Worm (Caenorhabditis elegans): ENCODE measurements around the gene Y17G7B.20.
A peak's percentile ranks its signal among the peaks of the same experiment; 100 is the strongest.

Gene Y17G7B.20

DNA sequence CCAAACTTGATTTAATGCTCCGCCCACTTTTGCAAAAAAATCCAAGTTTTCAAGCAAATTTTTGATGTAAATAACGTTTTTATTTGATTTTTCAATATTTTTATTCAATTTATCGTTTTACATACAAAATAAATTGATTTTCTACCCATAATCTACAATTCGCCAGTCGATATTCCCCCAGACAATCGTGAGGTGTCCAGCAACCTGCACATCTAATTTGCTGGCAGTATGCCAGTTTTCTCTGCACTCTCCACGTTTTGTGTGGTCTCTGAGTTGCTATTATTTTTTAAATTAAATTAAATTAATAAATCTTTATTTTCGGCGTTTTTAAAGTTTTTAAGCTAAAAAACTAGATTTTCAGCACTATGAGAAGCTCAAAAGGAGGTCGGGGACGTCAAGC lies 466 bp upstream of the Y17G7B.20 start (continued):
- peak; percentile 74 for TF ChIP-seq pha-4 (tag; optimal IDR thresholded peaks at IDR 0.05)
- no peak for TF ChIP-seq Y56A3A.18 (GFP tag; IDR thresholded peaks at IDR 0.05)
- no peak; the same call in 1 of the 2 replicates for TF ChIP-seq ekl-4 (GFP tag; IDR thresholded peaks at IDR 0.05)
- TF ChIP-seq fkh-3 (tag; optimal IDR thresholded peaks at IDR 0.05) = no peak
- TF ChIP-seq ccch-3 (GFP tag; optimal IDR thresholded peaks at IDR 0.05) = peak; percentile 65
- no peak for TF ChIP-seq F37B4.10 (GFP tag; IDR thresholded peaks at IDR 0.05)
- TF ChIP-seq ztf-6 (GFP tag; IDR thresholded peaks at IDR 0.05) = no peak; the same call in 1 of the 2 replicates
- no peak for TF ChIP-seq aptf-2 (GFP tag; conservative IDR thresholded peaks at IDR 0.05)
- TF ChIP-seq C17E4.6 (GFP tag; IDR thresholded peaks at IDR 0.05) = peak; percentile 71
- no peak for TF ChIP-seq gei-17 (GFP tag; optimal IDR thresholded peaks at IDR 0.05)
- TF ChIP-seq ztf-28 (GFP tag; IDR thresholded peaks at IDR 0.05) = peak; percentile 96
- TF ChIP-seq unc-62 (GFP tag; optimal IDR thresholded peaks at IDR 0.05) = no peak
- TF ChIP-seq madf-6 (GFP tag; IDR thresholded peaks at IDR 0.05) = no peak; the same call in 1 of the 2 replicates
- no peak for TF ChIP-seq mes-4 (tag; optimal IDR thresholded peaks at IDR 0.05)
- TF ChIP-seq zim-3 (tag; optimal IDR thresholded peaks at IDR 0.05) = no peak
- no peak for TF ChIP-seq lsy-27 (tag; optimal IDR thresholded peaks at IDR 0.05; ENCODE audit: borderline replicate concordance, insufficient read depth)
- no peak for TF ChIP-seq ztf-22 (GFP tag; optimal IDR thresholded peaks at IDR 0.05)
- TF ChIP-seq lir-1 (GFP tag; conservative IDR thresholded peaks at IDR 0.05) = peak; percentile 88
- TF ChIP-seq madf-8 (GFP tag; conservative IDR thresholded peaks at IDR 0.05) = peak; percentile 80
- TF ChIP-seq cebp-1 (GFP tag; IDR thresholded peaks at IDR 0.05) = no peak; the same call in none of the 2 replicates
- TF ChIP-seq cebp-1 (tag; optimal IDR thresholded peaks at IDR 0.05) = peak; percentile 58
- TF ChIP-seq hsf-1 (GFP tag; IDR thresholded peaks at IDR 0.05) = peak; percentile 83
- TF ChIP-seq Y95B8A.8 (GFP tag; IDR thresholded peaks at IDR 0.05) = peak; percentile 97
- peak; percentile 91 for TF ChIP-seq Y67H2A.10 (GFP tag; conservative IDR thresholded peaks at IDR 0.05)
- TF ChIP-seq lin-35 (GFP tag; optimal IDR thresholded peaks at IDR 0.05) = peak in 1 of 3 experiments; percentile 88
- TF ChIP-seq egl-44 (GFP tag; IDR thresholded peaks at IDR 0.05) = no peak
- TF ChIP-seq akir-1 (GFP tag; optimal IDR thresholded peaks at IDR 0.05) = no peak
- no peak for TF ChIP-seq F55B11.4 (tag; optimal IDR thresholded peaks at IDR 0.05; ENCODE audit: borderline replicate concordance, insufficient read depth)
- TF ChIP-seq F33H1.4 (GFP tag; IDR thresholded peaks at IDR 0.05) = peak; percentile 93
- TF ChIP-seq efl-1 (GFP tag; optimal IDR thresholded peaks at IDR 0.05) = peak; percentile 55
- TF ChIP-seq ztf-25 (GFP tag; IDR thresholded peaks at IDR 0.05) = no peak
- peak; percentile 87 for TF ChIP-seq snpc-1.3 (tag; optimal IDR thresholded peaks at IDR 0.05; ENCODE audit: insufficient read depth)
- TF ChIP-seq egrh-3 (GFP tag; IDR thresholded peaks at IDR 0.05) = peak; percentile 59
- TF ChIP-seq lin-26 (GFP tag; IDR thresholded peaks at IDR 0.05) = no peak
- no peak for TF ChIP-seq hlh-12 (tag; optimal IDR thresholded peaks at IDR 0.05)
- no peak for TF ChIP-seq ets-4 (GFP tag; optimal IDR thresholded peaks at IDR 0.05)
- TF ChIP-seq Y53F4B.3 (GFP tag; IDR thresholded peaks at IDR 0.05) = peak; percentile 70; the same call in 1 of the 2 replicates
- no peak for TF ChIP-seq ZK185.1 (tag; optimal IDR thresholded peaks at IDR 0.05; ENCODE audit: poor library complexity, severe bottlenecking)
- TF ChIP-seq let-607 (tag; optimal IDR thresholded peaks at IDR 0.05) = peak; percentile 25 to 80
- peak; percentile 98 for TF ChIP-seq hmg-1.2 (GFP tag; IDR thresholded peaks at IDR 0.05)
- TF ChIP-seq lsl-1 (GFP tag; optimal IDR thresholded peaks at IDR 0.05) = peak; percentile 85
- TF ChIP-seq die-1 (tag; optimal IDR thresholded peaks at IDR 0.05) = no peak
- TF ChIP-seq zfh-2 (GFP tag; conservative IDR thresholded peaks at IDR 0.05) = no peak
- no peak for TF ChIP-seq tbx-9 (tag; optimal IDR thresholded peaks at IDR 0.05; ENCODE audit: borderline replicate concordance)
- peak; percentile 99 for TF ChIP-seq ceh-100 (GFP tag; IDR thresholded peaks at IDR 0.05)
- TF ChIP-seq ceh-40 (GFP tag; IDR thresholded peaks at IDR 0.05) = no peak
- peak; percentile 92 for TF ChIP-seq Y53G8AR.9 (GFP tag; conservative IDR thresholded peaks at IDR 0.05)
- peak; percentile 31 for TF ChIP-seq T07F8.4 (tag; optimal IDR thresholded peaks at IDR 0.05)
